Worm (Caenorhabditis elegans) whole organism, L3 larva: ENCODE data around the gene Y50D4C.12.

Source experiments
- ama-1 ChIP-seq: fragments of 150-350 bp; optimal IDR thresholded peaks from 2 replicates; lab custom pipeline; 2018
- ceh-28 ChIP-seq: fragments of 150-350 bp; optimal IDR thresholded peaks from 2 replicates; lab custom pipeline; 2014; ENCODE audit warnings: missing biosample characterization, missing genetic modification reagents, missing genetic modification characterization
- elt-1 ChIP-seq: fragments of 150-350 bp; optimal IDR thresholded peaks from 2 replicates; lab custom pipeline; 2014; ENCODE audit warnings: missing biosample characterization, missing genetic modification characterization
- elt-3 ChIP-seq, 3 experiments: fragments of 150-350 bp in 1 of 3; sonication (generic microtip) in 2 of 3; optimal IDR thresholded peaks; 2 replicates in 2 of 3; 4 replicates in 1 of 3; lab custom pipeline; 2014 to 2017; ENCODE audit warnings: missing biosample characterization in 3 of 3, missing genetic modification characterization in 3 of 3
- lin-39 ChIP-seq: fragments of 150-350 bp; optimal IDR thresholded peaks from 2 replicates; lab custom pipeline; 2018; ENCODE audit warnings: missing biosample characterization, missing genetic modification reagents, missing genetic modification characterization
- mdl-1 ChIP-seq: fragments of 150-350 bp; optimal IDR thresholded peaks from 2 replicates; lab custom pipeline; 2014; ENCODE audit warnings: missing biosample characterization, missing genetic modification characterization
- nfya-1 ChIP-seq: sonication (generic microtip); optimal IDR thresholded peaks from 2 replicates; lab custom pipeline; 2017; ENCODE audit warnings: missing genetic modification characterization, mild to moderate bottlenecking, missing compliant biosample characterization, antibody characterized with exemption, moderate library complexity; ENCODE audit not compliant: insufficient read depth
- nhr-11 ChIP-seq: fragments of 150-350 bp; optimal IDR thresholded peaks from 2 replicates; lab custom pipeline; 2014; ENCODE audit warnings: missing biosample characterization, missing genetic modification characterization
- nhr-12 ChIP-seq: fragments of 150-350 bp; optimal IDR thresholded peaks from 2 replicates; lab custom pipeline; 2014; ENCODE audit warnings: missing biosample characterization, missing genetic modification characterization
- nhr-28 ChIP-seq: fragments of 150-350 bp; optimal IDR thresholded peaks from 2 replicates; lab custom pipeline; 2014; ENCODE audit warnings: missing biosample characterization, missing genetic modification characterization
- nhr-43 ChIP-seq: sonication (generic microtip); optimal IDR thresholded peaks from 2 replicates; lab custom pipeline; 2016; ENCODE audit warnings: mild to moderate bottlenecking, missing genetic modification characterization, missing compliant biosample characterization; ENCODE audit not compliant: poor library complexity, severe bottlenecking
- sea-2 ChIP-seq: fragments of 150-350 bp; sonication (generic microtip); optimal IDR thresholded peaks from 4 replicates; lab custom pipeline; 2014; ENCODE audit warnings: missing biosample characterization, missing genetic modification reagents, missing genetic modification characterization
- snpc-4 ChIP-seq: fragments of 150-350 bp; optimal IDR thresholded peaks from 2 replicates; lab custom pipeline; 2014; ENCODE audit warnings: missing biosample characterization, missing genetic modification characterization
- ztf-11 ChIP-seq: fragments of 150-350 bp; optimal IDR thresholded peaks from 2 replicates; lab custom pipeline; 2014; ENCODE audit warnings: missing biosample characterization, missing genetic modification characterization

- TF ChIP-seq mdl-1 (tag; lab: Kevin White, UChicago) (no peak), ztf-11 (tag; lab: Kevin White, UChicago) (no peak), lin-39 (tag; lab: Kevin White, UChicago) (no peak), nfya-1 (tag; lab: Kevin White, UChicago) (no peak), ceh-28 (no peak), snpc-4 (tag; lab: Kevin White, UChicago) (no peak), ama-1 (no peak), elt-3 (tag; optimal IDR thresholded peaks at IDR 0.05; lab: Kevin White, UChicago) (no peak), nhr-28 (no peak), nhr-11 (tag; lab: Kevin White, UChicago) (no peak), nhr-12 (tag; lab: Kevin White, UChicago) (no peak), nhr-43 (tag; lab: Kevin White, UChicago) (no peak), elt-1 (tag; lab: Kevin White, UChicago) (no peak), sea-2 (GFP tag; lab: Kevin White, UChicago) (no peak)
Measured at ce11 chrV:1013637-1014036, 31.3 kb downstream of the Y50D4C.12 start.
